Worm (Caenorhabditis elegans) whole organism, young adult: ENCODE results near the gene F35E8.13.

Experiments
- hrde-1 ChIP-seq: sonication (generic microtip); optimal IDR thresholded peaks from 2 replicates; lab custom pipeline; 2016; ENCODE audit warnings: missing genetic modification characterization, mild to moderate bottlenecking, missing compliant biosample characterization, moderate library complexity, missing genotype, missing genetic modification reagents, borderline replicate concordance
- tbx-9 ChIP-seq: sonication (generic microtip); optimal IDR thresholded peaks from 2 replicates; lab custom pipeline; 2016; ENCODE audit warnings: borderline replicate concordance, missing genetic modification characterization, inconsistent platforms, missing compliant biosample characterization
- unc-62 ChIP-seq: fragments of 150-350 bp; optimal IDR thresholded peaks from 2 replicates; lab custom pipeline; 2014; ENCODE audit warnings: missing biosample characterization, missing genetic modification reagents, missing genetic modification characterization

DNA sequence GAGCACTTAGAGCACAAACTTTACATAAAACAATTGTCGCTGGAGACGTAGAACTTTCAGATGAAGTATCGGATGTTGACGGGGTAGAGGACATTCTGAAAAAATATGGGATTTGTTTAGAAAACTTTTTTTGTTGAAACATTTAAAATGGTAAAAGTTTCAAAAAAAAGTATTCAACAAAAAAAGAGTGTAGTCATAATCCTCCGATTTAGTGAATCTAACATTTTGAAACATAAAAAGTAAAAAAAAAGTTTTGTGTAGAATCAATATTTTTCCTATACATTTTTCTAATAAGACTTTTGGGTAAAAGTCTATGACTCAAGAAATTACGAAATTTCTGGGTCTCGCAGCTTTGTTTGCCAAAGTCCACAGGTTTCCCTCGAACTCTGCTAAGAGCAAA lies 26.4 kb upstream of the F35E8.13 start, which contains the start of gene nhr-213:
- TF ChIP-seq hrde-1 (no peak), tbx-9 (tag; lab: Kevin White, UChicago) (no peak), unc-62 (no peak)
